Worm (Caenorhabditis elegans): ENCODE results near the gene srw-55.

- TF ChIP-seq hlh-8 (tag; optimal IDR thresholded peaks at IDR 0.05) (no peak), lin-11 (tag; optimal IDR thresholded peaks at IDR 0.05) (no peak), fkh-10 (GFP tag; optimal IDR thresholded peaks at IDR 0.05) (no peak)
Observed at ce11 chrV:15970820-15971219, 30.7 kb upstream of the srw-55 start.
